Fruit fly (Drosophila melanogaster) whole organism, embryonic: ENCODE measurements around the gene Cdc37.

Source experiments
- Abd-B ChIP-seq: fragments of 200-800 bp; sonication (Bioruptor generic); optimal IDR thresholded peaks from 2 replicates; lab custom pipeline; 2018; ENCODE audit warnings: missing biosample characterization, mild to moderate bottlenecking, missing genetic modification characterization, moderate library complexity
- Ada2b ChIP-seq: fragments of 200-800 bp; sonication (Bioruptor generic); IDR thresholded peaks from 2 replicates; pipeline ENCODE4 v1.3.6; 2022; ENCODE audit warnings: missing biosample characterization, missing genetic modification characterization
- Bdp1 ChIP-seq: fragments of 200-800 bp; sonication (Bioruptor generic); optimal IDR thresholded peaks from 3 replicates; lab custom pipeline; 2016; ENCODE audit warnings: missing biosample characterization, missing genetic modification characterization
- CG10147 ChIP-seq: fragments of 200-800 bp; sonication (Bioruptor generic); optimal IDR thresholded peaks from 2 replicates; lab custom pipeline; 2019; ENCODE audit warnings: missing biosample characterization, mild to moderate bottlenecking, missing genetic modification characterization, moderate library complexity
- CG10431 ChIP-seq: fragments of 200-800 bp; sonication (Bioruptor generic); optimal IDR thresholded peaks from 3 replicates; lab custom pipeline; 2018; ENCODE audit warnings: missing biosample characterization, mild to moderate bottlenecking, missing genetic modification characterization
- CG11723 ChIP-seq: fragments of 200-800 bp; sonication (Bioruptor generic); optimal IDR thresholded peaks from 2 replicates; lab custom pipeline; 2017; ENCODE audit warnings: missing biosample characterization, mild to moderate bottlenecking, missing genetic modification characterization
- CG12942 ChIP-seq: fragments of 200-800 bp; sonication (Bioruptor generic); optimal IDR thresholded peaks from 3 replicates; lab custom pipeline; 2016; ENCODE audit warnings: missing biosample characterization, missing genetic modification characterization
- CG13296 ChIP-seq: fragments of 200-800 bp; sonication (Bioruptor generic); optimal IDR thresholded peaks from 3 replicates; lab custom pipeline; 2018; ENCODE audit warnings: missing biosample characterization, mild to moderate bottlenecking, missing genetic modification characterization
- CG15073 ChIP-seq: fragments of 200-800 bp; sonication (Bioruptor generic); optimal IDR thresholded peaks from 2 replicates; lab custom pipeline; 2016; ENCODE audit warnings: missing biosample characterization, missing genetic modification characterization
- CG17359 ChIP-seq: fragments of 200-800 bp; sonication (Bioruptor generic); optimal IDR thresholded peaks from 3 replicates; lab custom pipeline; 2018; ENCODE audit warnings: missing biosample characterization, mild to moderate bottlenecking, missing genetic modification characterization, moderate library complexity
- CG17385 ChIP-seq: fragments of 200-800 bp; sonication (Bioruptor generic); optimal IDR thresholded peaks from 3 replicates; lab custom pipeline; 2018; ENCODE audit warnings: missing biosample characterization, mild to moderate bottlenecking, missing genetic modification characterization
- CG17568 ChIP-seq: fragments of 200-800 bp; sonication (Bioruptor generic); optimal IDR thresholded peaks from 2 replicates; lab custom pipeline; 2018; ENCODE audit warnings: missing biosample characterization, mild to moderate bottlenecking, missing genetic modification characterization, moderate library complexity
- CG18011 ChIP-seq: fragments of 200-800 bp; sonication (Bioruptor generic); optimal IDR thresholded peaks from 2 replicates; lab custom pipeline; 2017; ENCODE audit warnings: missing biosample characterization, missing genetic modification characterization, mild to moderate bottlenecking, moderate library complexity, missing genotype
- CG18619 ChIP-seq: fragments of 200-800 bp; sonication (Bioruptor generic); optimal IDR thresholded peaks from 3 replicates; lab custom pipeline; 2017; ENCODE audit warnings: missing biosample characterization, mild to moderate bottlenecking, missing genetic modification characterization
- CG2116 ChIP-seq: fragments of 200-800 bp; sonication (Bioruptor generic); optimal IDR thresholded peaks from 3 replicates; lab custom pipeline; 2018; ENCODE audit warnings: missing biosample characterization, mild to moderate bottlenecking, missing genetic modification characterization
- CG2889 ChIP-seq: fragments of 200-800 bp; sonication (Bioruptor generic); IDR thresholded peaks from 3 replicates; pipeline ENCODE4 v1.3.6; 2022; ENCODE audit warnings: missing biosample characterization, missing genetic modification characterization
- CG6765 ChIP-seq: fragments of 200-800 bp; sonication (Bioruptor generic); optimal IDR thresholded peaks from 3 replicates; lab custom pipeline; 2017; ENCODE audit warnings: missing biosample characterization, mild to moderate bottlenecking, missing genetic modification characterization
- CG7745 ChIP-seq: fragments of 200-800 bp; sonication (Bioruptor generic); optimal IDR thresholded peaks from 2 replicates; lab custom pipeline; 2018; ENCODE audit warnings: missing biosample characterization, mild to moderate bottlenecking, missing genetic modification characterization, moderate library complexity
- CG8359 ChIP-seq: fragments of 200-800 bp; sonication (Bioruptor generic); optimal IDR thresholded peaks from 2 replicates; lab custom pipeline; 2017; ENCODE audit warnings: missing biosample characterization, mild to moderate bottlenecking, missing genetic modification characterization, borderline replicate concordance
- CG8924 ChIP-seq: fragments of 200-800 bp; optimal IDR thresholded peaks from 3 replicates; lab custom pipeline; 2019; ENCODE audit warnings: missing biosample characterization, mild to moderate bottlenecking, missing genetic modification characterization, moderate library complexity
- CG8944 ChIP-seq: fragments of 200-800 bp; sonication (Bioruptor generic); optimal IDR thresholded peaks from 3 replicates; lab custom pipeline; 2016; ENCODE audit warnings: missing biosample characterization, missing genetic modification characterization
- CG9876 ChIP-seq: fragments of 200-800 bp; sonication (Bioruptor generic); optimal IDR thresholded peaks from 2 replicates; lab custom pipeline; 2016; ENCODE audit warnings: missing biosample characterization, missing genetic modification characterization
- CHES-1-like ChIP-seq: fragments of 200-800 bp; sonication (Bioruptor generic); optimal IDR thresholded peaks from 2 replicates; lab custom pipeline; 2016; ENCODE audit warnings: missing biosample characterization, missing genetic modification characterization
- CoRest ChIP-seq: fragments of 200-800 bp; sonication (Bioruptor generic); optimal IDR thresholded peaks from 3 replicates; lab custom pipeline; 2018; ENCODE audit warnings: missing biosample characterization, mild to moderate bottlenecking, missing genetic modification characterization, moderate library complexity
- Dip3 ChIP-seq: fragments of 200-800 bp; sonication (Bioruptor generic); optimal IDR thresholded peaks from 3 replicates; lab custom pipeline; 2016; ENCODE audit warnings: missing biosample characterization, missing genetic modification characterization
- E2f1 ChIP-seq: fragments of 200-800 bp; sonication (Bioruptor generic); IDR thresholded peaks from 2 replicates; pipeline ENCODE4 v1.3.6; 2022; ENCODE audit warnings: missing biosample characterization, missing genetic modification characterization
- Gsc ChIP-seq: fragments of 200-800 bp; sonication (Bioruptor generic); IDR thresholded peaks from 2 replicates; pipeline ENCODE4 v1.3.6; 2022; ENCODE audit warnings: missing biosample characterization, missing genetic modification characterization
- HLH54F ChIP-seq: fragments of 200-800 bp; sonication (Bioruptor generic); optimal IDR thresholded peaks from 3 replicates; lab custom pipeline; 2016; ENCODE audit warnings: missing biosample characterization, missing genetic modification characterization
- NC2β ChIP-seq: fragments of 200-800 bp; sonication (Bioruptor generic); optimal IDR thresholded peaks from 2 replicates; lab custom pipeline; 2016; ENCODE audit warnings: missing biosample characterization, missing genetic modification characterization
- ac ChIP-seq: fragments of 200-800 bp; sonication (Bioruptor generic); optimal IDR thresholded peaks from 3 replicates; lab custom pipeline; 2017; ENCODE audit warnings: missing biosample characterization, mild to moderate bottlenecking, missing genetic modification characterization
- bbx ChIP-seq: fragments of 200-800 bp; sonication (Bioruptor generic); IDR thresholded peaks from 2 replicates; pipeline ENCODE4 v1.3.6; 2022; ENCODE audit warnings: missing biosample characterization, missing genetic modification characterization; ENCODE audit not compliant: partially characterized antibody
- bsh ChIP-seq, 2 experiments: fragments of 200-800 bp; sonication (Bioruptor generic); optimal IDR thresholded peaks; 2 replicates each; lab custom pipeline; 2017 to 2018; ENCODE audit warnings: mild to moderate bottlenecking in 2 of 2, missing biosample characterization in 2 of 2, missing genetic modification characterization in 2 of 2, moderate library complexity in 1 of 2
- chif ChIP-seq, 2 experiments: fragments of 200-800 bp; sonication (Bioruptor generic); optimal IDR thresholded peaks; 3 replicates each; lab custom pipeline; 2016; ENCODE audit warnings: missing biosample characterization in 2 of 2, missing genetic modification characterization in 2 of 2
- crc ChIP-seq: fragments of 200-800 bp; sonication (Bioruptor generic); optimal IDR thresholded peaks from 2 replicates; lab custom pipeline; 2016; ENCODE audit warnings: missing biosample characterization, missing genetic modification characterization
- cwo ChIP-seq: fragments of 200-800 bp; sonication (Bioruptor generic); optimal IDR thresholded peaks from 3 replicates; lab custom pipeline; 2017; ENCODE audit warnings: missing biosample characterization, missing genetic modification characterization, mild to moderate bottlenecking, moderate library complexity, missing genetic modification reagents
- dmrt11E ChIP-seq: fragments of 200-800 bp; sonication (Bioruptor generic); optimal IDR thresholded peaks from 3 replicates; lab custom pipeline; 2018; ENCODE audit warnings: missing biosample characterization, mild to moderate bottlenecking, missing genetic modification characterization, moderate library complexity
- dysf ChIP-seq: fragments of 200-800 bp; sonication (Bioruptor generic); IDR thresholded peaks from 3 replicates; pipeline ENCODE4 v1.3.6; 2022; ENCODE audit warnings: missing biosample characterization, missing genetic modification characterization
- fd102C ChIP-seq: fragments of 200-800 bp; sonication (Bioruptor generic); optimal IDR thresholded peaks from 2 replicates; lab custom pipeline; 2018; ENCODE audit warnings: missing biosample characterization, mild to moderate bottlenecking, missing genetic modification characterization, moderate library complexity
- ftz-f1 ChIP-seq: fragments of 200-800 bp; sonication (Bioruptor generic); optimal IDR thresholded peaks from 2 replicates; lab custom pipeline; 2016; ENCODE audit warnings: missing biosample characterization, missing genetic modification characterization
- fu2 ChIP-seq: fragments of 200-800 bp; sonication (Bioruptor generic); optimal IDR thresholded peaks from 2 replicates; lab custom pipeline; 2016; ENCODE audit warnings: missing biosample characterization, missing genetic modification characterization
- hkb ChIP-seq, 2 experiments: fragments of 200-800 bp in 1 of 2; fragments of >200 bp in 1 of 2; sonication (Bioruptor generic) in 1 of 2; IDR thresholded peaks in 1 of 2; optimal IDR thresholded peaks in 1 of 2; 2 replicates each; pipeline versions ENCODE4 v1.3.6 to Lab custom; 2017 to 2022; ENCODE audit warnings: missing biosample characterization in 1 of 2, missing genetic modification characterization in 1 of 2
- klu ChIP-seq: fragments of 200-800 bp; sonication (Bioruptor generic); IDR thresholded peaks from 2 replicates; pipeline ENCODE4 v1.3.6; 2022; ENCODE audit warnings: missing biosample characterization, missing genetic modification characterization
- kni ChIP-seq: fragments of 200-800 bp; sonication (Bioruptor generic); optimal IDR thresholded peaks from 3 replicates; lab custom pipeline; 2017; ENCODE audit warnings: mild to moderate bottlenecking, missing biosample characterization, missing genetic modification reagents, missing genetic modification characterization
- lilli ChIP-seq: fragments of 200-800 bp; sonication (Bioruptor generic); optimal IDR thresholded peaks from 3 replicates; lab custom pipeline; 2016; ENCODE audit warnings: missing biosample characterization, missing genetic modification characterization
- nerfin-2 ChIP-seq: fragments of 200-800 bp; sonication (Bioruptor generic); IDR thresholded peaks from 2 replicates; pipeline ENCODE4 v1.3.6; 2022; ENCODE audit warnings: missing biosample characterization, missing genetic modification characterization; ENCODE audit not compliant: partially characterized antibody
- shn ChIP-seq: fragments of 200-800 bp; sonication (Bioruptor generic); optimal IDR thresholded peaks from 3 replicates; lab custom pipeline; 2016; ENCODE audit warnings: missing biosample characterization, missing genetic modification characterization
- slp2 ChIP-seq: fragments of 200-800 bp; sonication (Bioruptor generic); optimal IDR thresholded peaks from 2 replicates; lab custom pipeline; 2016; ENCODE audit warnings: missing biosample characterization, missing genetic modification characterization
- zfh1 ChIP-seq: fragments of 200-800 bp; sonication (Bioruptor generic); IDR thresholded peaks from 3 replicates; pipeline ENCODE4 v1.3.6; 2022; ENCODE audit warnings: missing biosample characterization, missing genetic modification characterization

The Cdc37 gene

DNA sequence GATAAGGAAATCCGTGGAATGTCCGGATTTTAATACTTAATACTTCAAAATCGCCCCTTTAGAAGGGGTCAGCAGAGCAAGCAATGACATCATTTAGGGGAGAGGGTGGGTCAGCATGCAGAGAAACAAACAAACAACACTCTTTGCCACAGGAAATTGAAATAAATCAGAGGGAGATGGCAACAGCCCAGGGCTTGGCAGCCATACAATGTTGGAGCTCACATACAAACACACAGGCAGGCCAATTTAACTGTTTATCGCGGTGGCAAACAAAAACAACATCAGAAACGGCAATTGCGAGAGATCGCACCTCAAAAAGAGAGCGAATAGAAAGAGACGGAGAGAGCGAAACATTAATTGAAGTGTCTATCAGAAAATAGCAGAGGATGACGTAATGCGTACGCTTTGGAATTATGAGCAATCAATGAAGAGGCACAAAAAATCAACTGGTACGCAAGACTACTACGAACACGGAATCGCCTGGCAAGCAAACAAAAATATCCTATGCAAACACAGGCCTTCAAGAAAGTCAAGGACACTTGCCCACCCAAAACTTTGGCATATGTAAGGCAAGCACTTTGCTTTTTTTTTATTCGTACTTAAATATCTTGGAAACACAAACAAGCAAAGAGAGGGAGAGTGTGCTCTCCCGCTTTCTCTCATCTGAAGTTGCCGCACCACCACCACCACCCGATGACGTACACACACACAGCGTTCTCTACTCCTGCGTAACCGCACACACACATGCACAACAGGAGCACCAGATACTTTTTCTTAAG, 839 bp upstream of the Cdc37 start (continued):
- peak; percentile 30; the same call in 1 of the 3 replicates for TF ChIP-seq dysf (GFP tag; lab: Robert Waterston, UW)
- peak; percentile 64 for TF ChIP-seq kni
- TF ChIP-seq slp2, result no peak
- TF ChIP-seq fu2, result no peak
- peak; percentile 54 for TF ChIP-seq ftz-f1 (GFP tag; lab: Kevin White, UChicago)
- no peak for TF ChIP-seq CG8359 (GFP tag; lab: Kevin White, UChicago)
- 0 out of 3 replicates have a peak, but pooled peaks have one; percentile 32 for TF ChIP-seq zfh1 (GFP tag; lab: Robert Waterston, UW)
- TF ChIP-seq CG18619 (GFP tag; lab: Kevin White, UChicago), result no peak
- TF ChIP-seq CHES-1-like (GFP tag; lab: Kevin White, UChicago), result peak; percentile 32
- no peak for TF ChIP-seq Bdp1 (GFP tag; lab: Kevin White, UChicago)
- peak; percentile 13 for TF ChIP-seq lilli (GFP tag; lab: Kevin White, UChicago)
- TF ChIP-seq CG7745 (tag; lab: Kevin White, UChicago), result no peak
- TF ChIP-seq E2f1 (GFP tag; lab: Robert Waterston, UW), result no peak; the same call in 1 of the 2 replicates
- peak in 1 of 2 experiments; percentile 33 for TF ChIP-seq bsh (GFP tag; optimal IDR thresholded peaks at IDR 0.05; lab: Kevin White, UChicago)
- TF ChIP-seq ac (GFP tag; lab: Kevin White, UChicago), result no peak
- no peak for TF ChIP-seq CG17568 (GFP tag; lab: Kevin White, UChicago)
- no peak for TF ChIP-seq CG17385
- TF ChIP-seq CG18011 (GFP tag; lab: Kevin White, UChicago), result no peak
- no peak for TF ChIP-seq CG2116 (GFP tag; lab: Kevin White, UChicago)
- TF ChIP-seq Dip3 (GFP tag; lab: Kevin White, UChicago), result no peak
- TF ChIP-seq dmrt11E (tag; lab: Kevin White, UChicago), result no peak
- TF ChIP-seq CG13296 (GFP tag; lab: Kevin White, UChicago), result peak; percentile 63
- TF ChIP-seq NC2β (GFP tag; lab: Kevin White, UChicago), result no peak
- TF ChIP-seq CoRest (tag; lab: Kevin White, UChicago), result no peak
- TF ChIP-seq CG6765, result peak; percentile 66
- TF ChIP-seq bbx (GFP tag; lab: Robert Waterston, UW), result peak; percentile 35; the same call in 1 of the 2 replicates
- no peak for TF ChIP-seq klu
- TF ChIP-seq Ada2b, result no peak
- no peak for TF ChIP-seq CG10147
- no peak for TF ChIP-seq CG11723 (GFP tag; lab: Kevin White, UChicago)
- no peak for TF ChIP-seq CG15073
- no peak for TF ChIP-seq nerfin-2 (GFP tag; lab: Robert Waterston, UW)
- peak; percentile 10 for TF ChIP-seq cwo (GFP tag; lab: Kevin White, UChicago)
- TF ChIP-seq CG10431 (GFP tag; lab: Kevin White, UChicago), result no peak
- TF ChIP-seq CG8944 (GFP tag; lab: Kevin White, UChicago), result no peak
- TF ChIP-seq fd102C (GFP tag; lab: Kevin White, UChicago), result no peak
- TF ChIP-seq CG2889 (GFP tag; lab: Robert Waterston, UW), result no peak
- no peak for TF ChIP-seq HLH54F (GFP tag; lab: Kevin White, UChicago)
- no peak for TF ChIP-seq chif (GFP tag; optimal IDR thresholded peaks at IDR 0.05; lab: Kevin White, UChicago)
- TF ChIP-seq Gsc (GFP tag; lab: Robert Waterston, UW), result no peak
- no peak for TF ChIP-seq hkb (optimal IDR thresholded peaks at IDR 0.05; lab: Kevin White, UChicago)
- TF ChIP-seq hkb (GFP tag; IDR thresholded peaks at IDR 0.05; lab: Robert Waterston, UW), result peak; percentile 34; the same call in 1 of the 2 replicates
- peak; percentile 37 for TF ChIP-seq CG17359 (tag; lab: Kevin White, UChicago)
- TF ChIP-seq shn (GFP tag; lab: Kevin White, UChicago), result no peak
- peak; percentile 36 for TF ChIP-seq CG8924 (tag; lab: Kevin White, UChicago)
- TF ChIP-seq CG9876, result no peak
- TF ChIP-seq crc (GFP tag; lab: Kevin White, UChicago), result no peak
- TF ChIP-seq Abd-B (GFP tag; lab: Kevin White, UChicago), result peak; percentile 21
- TF ChIP-seq CG12942 (GFP tag; lab: Kevin White, UChicago), result no peak
